Worm (Caenorhabditis elegans) whole organism, L4/young adult: ENCODE results near the gene R05G6.4.

Source experiments
- W03F9.2 ChIP-seq: fragments of 150-350 bp; optimal IDR thresholded peaks from 2 replicates; lab custom pipeline; 2014; ENCODE audit warnings: missing biosample characterization, missing genetic modification characterization
- dao-5 ChIP-seq: sonication (generic microtip); optimal IDR thresholded peaks from 2 replicates; lab custom pipeline; 2016; ENCODE audit warnings: missing genotype, missing genetic modification characterization, moderate library complexity, missing compliant biosample characterization
- him-1 ChIP-seq: sonication (generic microtip); optimal IDR thresholded peaks from 2 replicates; lab custom pipeline; 2016; ENCODE audit warnings: missing genotype, missing genetic modification reagents, missing genetic modification characterization, missing compliant biosample characterization

Gene R05G6.4

ce11 chrIV:7487554-7488456 lies 25.2 kb upstream of the R05G6.4 start, which contains the start of the genes his-60 and his-59:
his-60 (minus strand) TSS chrIV:7487992.
his-59 (plus strand) TSS chrIV:7488249.
- TF ChIP-seq him-1 (no peak), dao-5 (tag; lab: Kevin White, UChicago) (peak; percentile 12)

ce11 chrIV:7488457-7488783 lies 24.6 kb upstream of the R05G6.4 start:
- TF ChIP-seq him-1 (no peak), dao-5 (tag; lab: Kevin White, UChicago) (no peak), W03F9.2 (no peak)

DNA sequence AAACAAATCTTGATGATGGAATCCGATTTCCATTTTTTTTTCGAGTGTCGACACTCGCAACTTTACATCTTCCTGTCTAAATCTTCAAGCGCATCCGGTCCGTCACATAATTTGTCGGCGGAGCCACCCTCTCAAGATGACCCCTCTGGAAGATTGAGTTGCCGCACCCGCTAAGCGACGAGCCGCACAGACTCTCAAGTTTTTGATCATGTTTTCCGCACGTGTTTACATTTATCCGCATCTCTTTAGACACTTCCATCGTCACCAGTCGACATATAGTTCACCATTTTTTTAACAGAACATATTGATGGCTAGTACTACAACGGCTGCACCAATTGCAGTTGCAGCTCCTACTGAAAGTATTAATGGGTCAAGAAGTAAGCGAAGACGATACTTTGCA lies 21.6 kb upstream of the R05G6.4 start, which contains the start of gene F55G1.1:
Gene F55G1.1 (plus strand): TSS at position 301 of the 400 bp plus-strand sequence.
- no peak for TF ChIP-seq W03F9.2
- TF ChIP-seq dao-5 (tag; lab: Kevin White, UChicago): no peak
- TF ChIP-seq him-1: no peak

ce11 chrIV:7497205-7497604 lies 15.8 kb upstream of the R05G6.4 start:
- TF ChIP-seq dao-5 (tag; lab: Kevin White, UChicago): no peak
- TF ChIP-seq W03F9.2: no peak
- TF ChIP-seq him-1: no peak

DNA sequence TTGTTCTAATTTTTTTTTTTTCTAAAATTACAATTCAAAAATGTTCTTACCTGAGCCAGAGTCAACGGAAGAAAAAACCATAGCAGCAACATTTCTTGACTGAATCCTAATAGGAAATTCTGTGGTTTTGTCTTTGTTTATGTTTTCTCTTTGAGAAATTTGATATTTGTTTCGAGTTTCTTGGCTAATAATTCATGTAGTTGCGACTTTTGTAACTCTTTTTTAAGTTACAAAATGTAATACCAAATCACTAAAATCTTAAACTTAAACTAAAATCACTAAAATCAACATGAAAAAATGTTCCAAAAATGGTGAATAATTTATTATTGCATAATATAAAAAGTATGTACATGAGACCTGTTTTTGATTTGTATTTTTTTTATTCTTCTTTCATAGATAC lies 15.3 kb upstream of the R05G6.4 start, which contains the start of gene egas-4:
Gene egas-4 (minus strand): TSS at position 101 of the 400 bp plus-strand sequence.
- TF ChIP-seq him-1 (no peak), W03F9.2 (no peak), dao-5 (tag; lab: Kevin White, UChicago) (no peak)

DNA sequence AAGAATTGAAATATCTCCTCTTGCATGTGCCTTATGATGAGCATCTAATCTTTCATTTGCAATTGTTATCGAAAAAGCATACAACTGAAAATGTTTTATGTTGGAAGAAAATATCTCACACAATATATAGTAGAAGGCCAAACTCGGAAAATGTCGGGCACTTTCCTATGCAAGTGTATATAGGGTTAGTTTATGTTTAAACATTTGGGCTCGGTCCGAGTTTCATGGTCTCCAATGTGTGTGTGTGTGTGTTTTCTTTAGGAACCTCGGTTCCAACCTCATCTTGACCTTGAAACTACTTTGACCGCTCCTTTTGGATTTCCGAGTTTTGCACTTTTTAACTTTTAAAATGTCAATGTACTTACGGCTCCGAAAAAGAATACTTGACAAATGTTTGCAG lies 13.7 kb upstream of the R05G6.4 start:
- TF ChIP-seq dao-5 (tag; lab: Kevin White, UChicago) (no peak), him-1 (no peak), W03F9.2 (no peak)

- TF ChIP-seq dao-5 (tag; lab: Kevin White, UChicago) (no peak), him-1 (no peak), W03F9.2 (no peak)
Measured at ce11 chrIV:7500924-7501323, 12.1 kb upstream of the R05G6.4 start.

DNA sequence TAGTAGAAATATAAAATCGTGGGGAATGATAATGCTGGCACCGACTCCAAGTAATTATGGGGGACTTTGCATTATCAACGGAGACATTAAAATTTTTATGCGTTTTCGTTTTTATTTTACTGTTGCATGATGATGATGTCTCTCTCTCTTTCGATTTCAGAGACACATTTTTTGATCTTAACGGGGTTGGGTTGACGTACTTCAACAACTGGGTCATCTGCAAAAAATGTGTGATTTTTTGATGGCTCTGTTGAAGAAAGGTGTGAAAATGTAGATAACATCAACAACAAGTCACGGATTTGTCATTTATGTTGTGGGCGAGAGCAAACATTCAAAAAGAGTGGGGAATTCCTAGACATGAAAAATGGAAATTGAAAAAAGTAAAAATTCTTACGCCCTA lies 11.7 kb upstream of the R05G6.4 start, which contains the start of gene F55G1.15:
Gene F55G1.15 (minus strand): TSS at position 101 of the 400 bp plus-strand sequence.
- TF ChIP-seq W03F9.2: no peak
- TF ChIP-seq dao-5 (tag; lab: Kevin White, UChicago): no peak
- no peak for TF ChIP-seq him-1

DNA sequence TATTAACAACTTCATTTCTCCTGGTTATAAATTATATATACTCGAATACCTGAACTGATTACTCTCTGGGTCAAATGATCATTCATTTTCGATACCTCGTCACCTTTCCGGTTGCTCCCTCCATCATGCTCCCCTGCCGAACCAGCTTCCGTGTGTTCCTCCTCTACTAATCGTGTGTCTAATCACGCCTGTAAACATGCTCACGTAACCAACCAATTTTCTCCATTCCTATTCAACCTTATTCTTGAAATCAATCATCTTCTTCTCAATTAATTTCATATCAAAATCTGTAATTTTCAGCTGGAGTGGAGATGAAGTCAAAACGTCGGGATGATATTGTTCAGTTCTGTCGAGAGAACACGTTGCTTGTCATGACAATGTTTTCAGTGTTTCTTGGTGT lies 9.7 kb upstream of the R05G6.4 start, which contains the start of gene glt-6:
Gene glt-6 (plus strand): TSS at position 301 of the 400 bp plus-strand sequence.
- TF ChIP-seq dao-5 (tag; lab: Kevin White, UChicago): no peak
- TF ChIP-seq him-1: no peak
- no peak for TF ChIP-seq W03F9.2

- TF ChIP-seq dao-5 (tag; lab: Kevin White, UChicago) (no peak), W03F9.2 (no peak), him-1 (no peak)
Measured at ce11 chrIV:7505866-7506488, 7.1 kb upstream of the R05G6.4 start.

DNA sequence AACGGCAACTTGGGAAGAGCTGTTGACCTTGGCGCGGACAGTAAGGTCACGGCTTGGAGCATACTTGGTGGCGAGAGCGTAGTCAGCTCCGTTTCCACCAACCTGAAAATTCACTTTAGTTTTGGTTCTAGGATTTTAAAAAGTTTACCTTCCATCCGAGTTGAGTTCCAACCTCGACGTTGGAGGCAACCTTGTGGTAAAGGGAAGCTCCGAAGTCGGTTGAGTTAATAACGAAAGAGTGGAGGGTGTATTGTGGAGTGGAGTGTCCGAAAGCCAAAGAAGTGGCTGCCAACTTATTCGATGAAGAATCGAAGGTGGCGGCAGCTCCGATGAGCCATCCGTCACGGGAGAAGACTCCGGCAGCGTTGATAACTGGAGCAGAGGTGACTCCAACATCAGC lies 6.3 kb upstream of the R05G6.4 start:
- TF ChIP-seq him-1 (no peak), dao-5 (tag; lab: Kevin White, UChicago) (no peak), W03F9.2 (no peak)

DNA sequence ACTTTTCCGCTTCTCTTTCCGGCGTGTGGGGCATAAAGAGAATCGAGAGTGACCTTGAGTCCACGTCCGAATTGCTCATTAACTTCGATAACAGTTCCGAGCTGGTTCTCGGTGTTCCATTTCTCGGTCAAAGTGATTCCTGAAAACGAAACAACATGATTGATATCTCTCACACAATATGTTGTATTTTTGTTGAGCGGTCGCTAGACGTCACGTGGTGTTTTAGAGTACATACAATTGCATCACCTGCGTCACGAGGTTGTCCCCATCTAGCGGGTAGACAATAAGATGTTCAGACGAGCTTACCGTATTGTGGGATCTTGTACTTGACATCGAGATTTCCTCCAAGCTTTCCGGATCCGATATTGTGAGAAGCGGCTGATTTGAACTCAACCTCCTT lies 5.7 kb upstream of the R05G6.4 start:
- TF ChIP-seq dao-5 (tag; lab: Kevin White, UChicago): no peak
- TF ChIP-seq W03F9.2: no peak
- no peak for TF ChIP-seq him-1

ce11 chrIV:7507841-7508509 lies 5.1 kb upstream of the R05G6.4 start, which contains the start of the genes vdac-1 and R05G6.5:
vdac-1 (minus strand) TSS chrIV:7507891.
R05G6.5 (plus strand) TSS chrIV:7508367.
- TF ChIP-seq him-1 (no peak), dao-5 (tag; lab: Kevin White, UChicago) (no peak), W03F9.2 (no peak)

DNA sequence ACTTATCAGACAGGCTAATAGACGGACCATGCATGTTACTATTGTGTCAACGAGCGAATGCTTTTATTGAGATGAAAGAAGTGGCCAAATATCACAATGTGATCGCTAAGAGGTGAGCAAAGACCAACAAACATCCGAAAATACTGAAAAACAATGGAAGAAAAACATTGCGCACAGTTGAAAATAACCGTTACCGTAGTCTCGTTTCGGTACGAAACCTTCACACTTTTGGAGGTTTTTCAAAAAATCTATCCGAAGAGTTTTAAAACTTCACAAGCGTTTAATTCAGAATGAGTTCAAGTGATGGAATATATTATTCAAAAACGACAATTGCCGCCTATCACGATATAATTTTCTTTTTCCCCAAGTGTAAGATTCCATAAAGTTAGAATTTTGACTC lies 4.2 kb upstream of the R05G6.4 start:
- no peak for TF ChIP-seq him-1
- no peak for TF ChIP-seq dao-5 (tag; lab: Kevin White, UChicago)
- no peak for TF ChIP-seq W03F9.2
